In the genomic region with DNA sequence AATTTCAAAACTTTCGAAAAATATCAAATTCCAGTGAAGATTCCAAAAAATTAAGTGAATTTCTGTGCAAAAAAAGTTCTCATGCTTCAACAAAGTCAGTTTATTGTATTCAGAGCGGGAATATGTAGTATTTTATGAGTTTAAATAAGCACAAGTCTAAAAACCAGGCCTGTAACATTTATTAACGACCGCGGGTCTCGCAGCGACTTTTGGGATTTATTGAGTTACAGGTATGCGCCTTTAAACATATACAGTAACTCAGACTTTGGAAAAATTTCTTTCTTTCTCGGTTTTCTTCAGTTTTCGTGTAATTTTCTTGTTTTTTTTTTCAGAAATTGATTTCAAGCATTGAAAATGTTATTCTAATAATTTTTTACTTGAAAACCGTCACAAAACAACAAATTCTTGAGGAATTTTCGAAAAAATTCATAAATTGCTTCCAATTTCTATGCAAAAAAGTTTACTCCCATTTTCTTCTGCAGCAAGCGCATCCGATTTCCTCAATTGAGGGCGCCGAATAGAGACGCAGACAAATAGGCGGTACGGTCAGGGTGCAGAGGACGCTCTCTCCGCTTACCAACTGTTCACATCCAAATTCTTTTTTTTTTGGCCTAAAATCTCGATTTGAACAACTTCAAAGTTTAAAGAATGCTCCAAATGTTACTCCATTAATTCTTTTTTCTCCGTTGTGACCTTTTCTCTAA, we compare ENCODE assay signal across 1 worm cellular context.
A peak's percentile ranks its signal among the peaks of the same experiment; 100 is the strongest.
TF ChIP-seq lines count a peak whose summit lies in the region.

No protein-coding gene starts in this region.

TF ChIP-seq in whole organism, L1 larva, 84 proteins besides CTCF, POLR2A, EP300 and RAD21 (continued from another document):
- peak; percentile 0 to 7 for TF ChIP-seq efl-1 (optimal IDR thresholded peaks at IDR 0.05; lab: Kevin White, UChicago)
- no peak for TF ChIP-seq efl-1 (GFP tag; optimal IDR thresholded peaks at IDR 0.05 in 1 of 2; lab: Kevin White, UChicago)
- TF ChIP-seq lin-15B (tag; optimal IDR thresholded peaks at IDR 0.05; lab: Kevin White, UChicago), result no peak
- no peak for TF ChIP-seq fkh-4 (tag; optimal IDR thresholded peaks at IDR 0.05; lab: Kevin White, UChicago; ENCODE audit: borderline replicate concordance)
- TF ChIP-seq egl-27 (tag; optimal IDR thresholded peaks at IDR 0.05; lab: Kevin White, UChicago), result no peak
- TF ChIP-seq mdl-1 (tag; optimal IDR thresholded peaks at IDR 0.05; lab: Kevin White, UChicago), result peak in 1 of 2 experiments; percentile 0
